Worm (Caenorhabditis elegans) whole organism, early embryonic: ENCODE measurements around the gene syd-1.

ENCODE experiments used
- F13C5.2 ChIP-seq: sonication (generic microtip); optimal IDR thresholded peaks from 2 replicates; lab custom pipeline; 2017; ENCODE audit warnings: mild to moderate bottlenecking, missing genetic modification characterization, inconsistent platforms, missing compliant biosample characterization
- aly-1 ChIP-seq: sonication (generic microtip); optimal IDR thresholded peaks from 2 replicates; lab custom pipeline; 2016; ENCODE audit warnings: missing genetic modification characterization, missing compliant biosample characterization
- ama-1 ChIP-seq: fragments of 150-350 bp; optimal IDR thresholded peaks from 2 replicates; lab custom pipeline; 2014
- ceh-13 ChIP-seq: fragments of 200-800 bp; sonication (Bioruptor generic); optimal IDR thresholded peaks from 2 replicates; lab custom pipeline; 2018; ENCODE audit warnings: mild to moderate bottlenecking, missing genetic modification characterization, missing compliant biosample characterization
- ceh-36 ChIP-seq: sonication (generic microtip); optimal IDR thresholded peaks from 2 replicates; lab custom pipeline; 2016; ENCODE audit warnings: missing genetic modification characterization, inconsistent platforms, missing compliant biosample characterization
- flt-1 ChIP-seq: fragments of 200-800 bp; sonication (Bioruptor generic); IDR thresholded peaks from 2 replicates; pipeline ENCODE4 v1.3.6; 2022; ENCODE audit warnings: missing genetic modification characterization, missing compliant biosample characterization
- hnd-1 ChIP-seq: sonication (generic microtip); optimal IDR thresholded peaks from 2 replicates; lab custom pipeline; 2016; ENCODE audit warnings: missing genetic modification characterization, missing compliant biosample characterization
- tbx-11 ChIP-seq: fragments of 200-800 bp; sonication (Bioruptor generic); IDR thresholded peaks from 2 replicates; pipeline ENCODE4 v1.3.6; 2022; ENCODE audit warnings: missing genetic modification characterization, missing compliant biosample characterization
- tbx-37 ChIP-seq: fragments of 200-800 bp; sonication (Bioruptor generic); conservative IDR thresholded peaks from 2 replicates; pipeline ENCODE4 v1.3.6; 2022; ENCODE audit warnings: missing genetic modification reagents, missing genetic modification characterization, missing compliant biosample characterization
- tra-4 ChIP-seq: sonication (generic microtip); optimal IDR thresholded peaks from 2 replicates; lab custom pipeline; 2017; ENCODE audit warnings: missing genetic modification characterization, missing compliant biosample characterization

- TF ChIP-seq F13C5.2, result no peak
- TF ChIP-seq ceh-13, result no peak
- TF ChIP-seq tbx-11 (GFP tag; lab: Robert Waterston, UW), result no peak
- no peak for TF ChIP-seq hnd-1 (tag; lab: Kevin White, UChicago)
- TF ChIP-seq flt-1, result no peak
- TF ChIP-seq ceh-36 (tag; lab: Kevin White, UChicago), result no peak
- no peak for TF ChIP-seq aly-1 (tag; lab: Kevin White, UChicago)
- TF ChIP-seq tbx-37 (GFP tag; lab: Robert Waterston, UW), result no peak
- TF ChIP-seq tra-4 (tag; lab: Kevin White, UChicago), result no peak
- no peak for TF ChIP-seq ama-1 (lab: Kevin White, UChicago)
Measured at ce11 chrII:7547269-7547668, 47.4 kb downstream of the syd-1 start.
